Fruit fly (Drosophila melanogaster) whole organism, prepupa: ENCODE data around the gene Hmt-1.

ENCODE experiments used
- CG15336 ChIP-seq: fragments of 200-800 bp; sonication (Bioruptor generic); IDR thresholded peaks from 2 replicates; pipeline ENCODE4 v1.3.6; 2022; ENCODE audit warnings: missing biosample characterization, missing genetic modification characterization
- CG1621 ChIP-seq: fragments of 200-800 bp; sonication (Bioruptor generic); optimal IDR thresholded peaks from 3 replicates; lab custom pipeline; 2018; ENCODE audit warnings: missing biosample characterization, mild to moderate bottlenecking, missing genetic modification characterization
- CG7368 ChIP-seq: fragments of 200-800 bp; sonication (Bioruptor generic); optimal IDR thresholded peaks from 3 replicates; lab custom pipeline; 2016; ENCODE audit warnings: missing biosample characterization, missing genetic modification characterization
- CG8632 ChIP-seq: fragments of 200-800 bp; sonication (Bioruptor generic); optimal IDR thresholded peaks from 3 replicates; lab custom pipeline; 2016; ENCODE audit warnings: missing biosample characterization, missing genetic modification characterization
- Eip75B ChIP-seq: fragments of 200-800 bp; sonication (Bioruptor generic); optimal IDR thresholded peaks from 3 replicates; lab custom pipeline; 2016; ENCODE audit warnings: missing biosample characterization, missing genetic modification characterization
- Gug ChIP-seq: fragments of 200-800 bp; sonication (Bioruptor generic); IDR thresholded peaks from 2 replicates; pipeline ENCODE4 v1.3.6; 2022; ENCODE audit warnings: missing biosample characterization, missing genetic modification characterization
- Smox ChIP-seq: fragments of 200-800 bp; sonication (Bioruptor generic); optimal IDR thresholded peaks from 3 replicates; lab custom pipeline; 2016; ENCODE audit warnings: missing biosample characterization, missing genetic modification characterization
- dsx ChIP-seq: fragments of 200-800 bp; optimal IDR thresholded peaks from 3 replicates; lab custom pipeline; 2019; ENCODE audit warnings: missing biosample characterization, mild to moderate bottlenecking, missing genetic modification characterization, moderate library complexity; ENCODE audit not compliant: poor library complexity, severe bottlenecking
- salr ChIP-seq, 2 experiments: fragments of 200-800 bp; sonication (Bioruptor generic); optimal IDR thresholded peaks; 3 replicates each; lab custom pipeline; 2016 to 2018; ENCODE audit warnings: missing biosample characterization in 2 of 2, missing genetic modification characterization in 2 of 2, mild to moderate bottlenecking in 1 of 2
- topi ChIP-seq: fragments of 200-800 bp; sonication (Bioruptor generic); optimal IDR thresholded peaks from 3 replicates; lab custom pipeline; 2016; ENCODE audit warnings: missing biosample characterization, missing genetic modification characterization

DNA sequence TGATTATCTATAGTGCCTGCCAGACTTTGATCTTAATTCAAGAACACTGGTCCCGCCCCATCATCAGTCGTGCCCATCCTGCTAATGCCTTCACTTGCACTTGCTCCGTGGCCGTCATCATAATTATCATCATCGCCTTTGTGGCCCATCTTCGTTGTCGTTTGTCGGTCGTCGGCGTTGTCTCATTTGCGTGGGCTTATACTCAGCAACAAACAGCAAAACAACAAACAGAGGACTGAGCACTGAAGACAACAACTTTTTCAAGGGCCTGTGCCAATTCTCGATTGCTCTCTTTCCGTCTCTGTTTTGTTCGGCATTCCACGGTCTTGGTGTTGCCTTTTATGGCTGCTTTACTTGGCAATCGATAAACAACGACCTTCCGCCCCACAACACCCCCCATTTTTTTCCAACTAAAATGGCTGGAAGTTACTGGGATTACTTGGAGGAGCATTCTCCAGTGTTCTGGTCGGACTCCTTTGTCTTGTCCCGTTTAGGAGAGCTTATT, 49.3 kb downstream of the Hmt-1 start:
- TF ChIP-seq topi (no peak), Smox (GFP tag; lab: Kevin White, UChicago) (no peak), salr (GFP tag; optimal IDR thresholded peaks at IDR 0.05; lab: Kevin White, UChicago) (no peak), dsx (GFP tag; lab: Kevin White, UChicago) (no peak), CG7368 (GFP tag; lab: Kevin White, UChicago) (no peak), CG1621 (tag; lab: Kevin White, UChicago) (no peak), Gug (GFP tag; lab: Robert Waterston, UW) (no peak), Eip75B (no peak), CG15336 (GFP tag; lab: Robert Waterston, UW) (no peak), CG8632 (GFP tag; lab: Kevin White, UChicago) (no peak)
